Worm (Caenorhabditis elegans) whole organism, late embryonic: ENCODE data around the gene col-145.

ENCODE experiments used
- C08G9.2 ChIP-seq: sonication (generic microtip); optimal IDR thresholded peaks from 2 replicates; lab custom pipeline; 2016; ENCODE audit warnings: mild to moderate bottlenecking, missing genetic modification characterization, moderate library complexity, missing compliant biosample characterization
- F13H6.1 ChIP-seq: sonication (generic microtip); optimal IDR thresholded peaks from 2 replicates; lab custom pipeline; 2016; ENCODE audit warnings: missing genetic modification characterization, missing compliant biosample characterization
- K02D7.2 ChIP-seq: sonication (generic microtip); optimal IDR thresholded peaks from 2 replicates; lab custom pipeline; 2017; ENCODE audit warnings: mild to moderate bottlenecking, missing genetic modification characterization, missing compliant biosample characterization
- K09A11.1 ChIP-seq: sonication (generic microtip); optimal IDR thresholded peaks from 2 replicates; lab custom pipeline; 2017; ENCODE audit warnings: antibody characterized with exemption, mild to moderate bottlenecking, missing genetic modification characterization, missing compliant biosample characterization; ENCODE audit not compliant: insufficient read depth
- T23F11.4 ChIP-seq: fragments of 200-800 bp; sonication (Bioruptor generic); optimal IDR thresholded peaks from 2 replicates; lab custom pipeline; 2018; ENCODE audit warnings: mild to moderate bottlenecking, missing genetic modification characterization, missing compliant biosample characterization
- ama-1 ChIP-seq: fragments of 150-350 bp; optimal IDR thresholded peaks from 2 replicates; lab custom pipeline; 2014
- ceh-18 ChIP-seq: sonication (generic microtip); optimal IDR thresholded peaks from 2 replicates; lab custom pipeline; 2016; ENCODE audit warnings: missing genetic modification characterization, missing compliant biosample characterization
- ceh-2 ChIP-seq: sonication (generic microtip); optimal IDR thresholded peaks from 2 replicates; lab custom pipeline; 2016; ENCODE audit warnings: missing genotype, missing genetic modification characterization, missing compliant biosample characterization
- ceh-34 ChIP-seq: sonication (generic microtip); optimal IDR thresholded peaks from 2 replicates; lab custom pipeline; 2016; ENCODE audit warnings: mild to moderate bottlenecking, missing genetic modification characterization, missing compliant biosample characterization
- ceh-48 ChIP-seq: sonication (generic microtip); optimal IDR thresholded peaks from 2 replicates; lab custom pipeline; 2016; ENCODE audit warnings: missing genetic modification characterization, inconsistent platforms, missing compliant biosample characterization
- ceh-6 ChIP-seq: fragments of 200-800 bp; sonication (Bioruptor generic); optimal IDR thresholded peaks from 2 replicates; lab custom pipeline; 2018; ENCODE audit warnings: mild to moderate bottlenecking, missing genetic modification characterization, missing compliant biosample characterization
- che-1 ChIP-seq: sonication (generic microtip); optimal IDR thresholded peaks from 2 replicates; lab custom pipeline; 2016; ENCODE audit warnings: mild to moderate bottlenecking, missing genetic modification characterization, missing compliant biosample characterization
- dmd-4 ChIP-seq: sonication (generic microtip); optimal IDR thresholded peaks from 2 replicates; lab custom pipeline; 2016; ENCODE audit warnings: borderline replicate concordance, missing genetic modification characterization, missing compliant biosample characterization
- dve-1 ChIP-seq: sonication (generic microtip); optimal IDR thresholded peaks from 2 replicates; lab custom pipeline; 2017; ENCODE audit warnings: antibody characterized with exemption, mild to moderate bottlenecking, missing genetic modification characterization, missing compliant biosample characterization
- elt-2 ChIP-seq: sonication (generic microtip); optimal IDR thresholded peaks from 2 replicates; lab custom pipeline; 2016; ENCODE audit warnings: missing genetic modification reagents, missing genetic modification characterization, missing compliant biosample characterization
- elt-4 ChIP-seq: sonication (generic microtip); optimal IDR thresholded peaks from 2 replicates; lab custom pipeline; 2016; ENCODE audit warnings: missing genetic modification characterization, missing compliant biosample characterization
- ets-4 ChIP-seq: sonication (generic microtip); optimal IDR thresholded peaks from 2 replicates; lab custom pipeline; 2016; ENCODE audit warnings: missing genetic modification characterization, missing compliant biosample characterization
- hlh-13 ChIP-seq: fragments of 200-800 bp; sonication (Bioruptor generic); optimal IDR thresholded peaks from 2 replicates; lab custom pipeline; 2018; ENCODE audit warnings: mild to moderate bottlenecking, missing genetic modification characterization, missing compliant biosample characterization
- hlh-15 ChIP-seq: sonication (generic microtip); optimal IDR thresholded peaks from 2 replicates; lab custom pipeline; 2016; ENCODE audit warnings: missing genetic modification characterization, missing compliant biosample characterization
- hlh-30 ChIP-seq: sonication (generic microtip); optimal IDR thresholded peaks from 2 replicates; lab custom pipeline; 2017; ENCODE audit warnings: antibody characterized with exemption, missing genetic modification characterization, missing compliant biosample characterization; ENCODE audit not compliant: insufficient read depth
- lin-11 ChIP-seq: fragments of 200-800 bp; sonication (Bioruptor generic); optimal IDR thresholded peaks from 2 replicates; lab custom pipeline; 2018; ENCODE audit warnings: mild to moderate bottlenecking, missing genetic modification characterization, missing compliant biosample characterization
- madf-2 ChIP-seq: sonication (generic microtip); optimal IDR thresholded peaks from 2 replicates; lab custom pipeline; 2017; ENCODE audit warnings: missing genetic modification characterization, missing compliant biosample characterization
- nhr-11 ChIP-seq: fragments of 150-350 bp; optimal IDR thresholded peaks from 2 replicates; lab custom pipeline; 2014; ENCODE audit warnings: missing biosample characterization, missing genetic modification characterization
- odd-2 ChIP-seq: sonication (generic microtip); optimal IDR thresholded peaks from 2 replicates; lab custom pipeline; 2017; ENCODE audit warnings: antibody characterized with exemption, mild to moderate bottlenecking, missing genetic modification characterization, missing compliant biosample characterization
- pat-9 ChIP-seq: fragments of 200-800 bp; sonication (Bioruptor generic); optimal IDR thresholded peaks from 2 replicates; lab custom pipeline; 2018; ENCODE audit warnings: mild to moderate bottlenecking, missing genetic modification characterization, moderate library complexity, missing compliant biosample characterization
- pax-1 ChIP-seq: fragments of 150-350 bp; optimal IDR thresholded peaks from 2 replicates; lab custom pipeline; 2014; ENCODE audit warnings: missing biosample characterization, missing genetic modification characterization
- ref-2 ChIP-seq: sonication (generic microtip); optimal IDR thresholded peaks from 2 replicates; lab custom pipeline; 2016; ENCODE audit warnings: missing genetic modification characterization, missing compliant biosample characterization
- rnt-1 ChIP-seq: sonication (generic microtip); optimal IDR thresholded peaks from 2 replicates; lab custom pipeline; 2016; ENCODE audit warnings: missing genetic modification characterization, missing compliant biosample characterization
- sox-4 ChIP-seq: sonication (generic microtip); optimal IDR thresholded peaks from 2 replicates; lab custom pipeline; 2017; ENCODE audit warnings: mild to moderate bottlenecking, missing genetic modification characterization, inconsistent platforms, missing compliant biosample characterization
- syd-9 ChIP-seq: sonication (generic microtip); optimal IDR thresholded peaks from 2 replicates; lab custom pipeline; 2016; ENCODE audit warnings: mild to moderate bottlenecking, missing genetic modification characterization, moderate library complexity, missing compliant biosample characterization
- tbx-2 ChIP-seq: sonication (generic microtip); optimal IDR thresholded peaks from 2 replicates; lab custom pipeline; 2016; ENCODE audit warnings: missing genetic modification characterization, missing compliant biosample characterization
- unc-3 ChIP-seq, 2 experiments: fragments of 200-800 bp in 1 of 2; sonication (Bioruptor generic) in 1 of 2; sonication (generic microtip) in 1 of 2; conservative IDR thresholded peaks in 1 of 2; optimal IDR thresholded peaks in 1 of 2; 2 replicates each; pipeline versions ENCODE4 v1.3.6 to Lab custom; 2016 to 2022; ENCODE audit warnings: missing compliant biosample characterization in 2 of 2, missing genetic modification characterization in 2 of 2, missing genetic modification reagents in 1 of 2
- unc-42 ChIP-seq: sonication (generic microtip); optimal IDR thresholded peaks from 2 replicates; lab custom pipeline; 2016; ENCODE audit warnings: missing genotype, missing genetic modification characterization, missing compliant biosample characterization
- unc-86 ChIP-seq: sonication (generic microtip); optimal IDR thresholded peaks from 2 replicates; lab custom pipeline; 2016; ENCODE audit warnings: missing genetic modification characterization, missing compliant biosample characterization

The col-145 gene

ce11 chrV:9152339-9152738 is 10.5 kb downstream of the col-145 start:
- no peak for TF ChIP-seq dmd-4
- no peak for TF ChIP-seq ceh-6 (GFP tag; lab: Kevin White, UChicago)
- TF ChIP-seq syd-9 (tag; lab: Kevin White, UChicago), result no peak
- no peak for TF ChIP-seq elt-4 (tag; lab: Kevin White, UChicago)
- no peak for TF ChIP-seq unc-86 (tag; lab: Kevin White, UChicago)
- TF ChIP-seq hlh-15, result no peak
- TF ChIP-seq unc-3 (GFP tag; conservative IDR thresholded peaks at IDR 0.05; lab: Robert Waterston, UW), result no peak
- no peak for TF ChIP-seq unc-3 (tag; optimal IDR thresholded peaks at IDR 0.05; lab: Kevin White, UChicago)
- no peak for TF ChIP-seq ceh-48
- TF ChIP-seq ceh-2 (tag; lab: Kevin White, UChicago), result no peak
- no peak for TF ChIP-seq ceh-18

ce11 chrV:9148151-9148550 is 14.7 kb downstream of the col-145 start:
- no peak for TF ChIP-seq sox-4
- TF ChIP-seq elt-4 (tag; lab: Kevin White, UChicago), result no peak
- no peak for TF ChIP-seq unc-42 (tag; lab: Kevin White, UChicago)
- TF ChIP-seq pax-1, result no peak
- no peak for TF ChIP-seq dve-1 (tag; lab: Kevin White, UChicago)
- no peak for TF ChIP-seq hlh-13
- TF ChIP-seq pat-9, result no peak
- no peak for TF ChIP-seq tbx-2
- no peak for TF ChIP-seq madf-2 (tag; lab: Kevin White, UChicago)
- no peak for TF ChIP-seq nhr-11 (tag; lab: Kevin White, UChicago)
- TF ChIP-seq che-1 (tag; lab: Kevin White, UChicago), result no peak
- TF ChIP-seq ceh-34 (tag; lab: Kevin White, UChicago), result no peak
- TF ChIP-seq lin-11 (tag; lab: Kevin White, UChicago), result no peak
- TF ChIP-seq F13H6.1 (tag; lab: Kevin White, UChicago), result no peak
- TF ChIP-seq K09A11.1 (tag; lab: Kevin White, UChicago), result no peak
- TF ChIP-seq rnt-1 (tag; lab: Kevin White, UChicago), result no peak
- TF ChIP-seq K02D7.2 (tag; lab: Kevin White, UChicago), result no peak

ce11 chrV:9146849-9147557 is 15.8 kb downstream of the col-145 start, which contains the start of gene spl-2:
TSS of gene spl-2 (minus strand) at chrV:9146899.
- no peak for TF ChIP-seq odd-2
- TF ChIP-seq ama-1 (lab: Kevin White, UChicago), result no peak
- TF ChIP-seq ets-4 (tag; lab: Kevin White, UChicago), result no peak
- no peak for TF ChIP-seq K09A11.1 (tag; lab: Kevin White, UChicago)
- no peak for TF ChIP-seq nhr-11 (tag; lab: Kevin White, UChicago)
- no peak for TF ChIP-seq hlh-30 (tag; lab: Kevin White, UChicago)
- TF ChIP-seq dve-1 (tag; lab: Kevin White, UChicago), result no peak
- peak; percentile 22 for TF ChIP-seq elt-2
- TF ChIP-seq T23F11.4 (GFP tag; lab: Kevin White, UChicago), result no peak

ce11 chrV:9146196-9146595 is 16.6 kb downstream of the col-145 start:
- TF ChIP-seq elt-2 (peak; percentile 19), sox-4 (no peak)

ce11 chrV:9143896-9144295 is 18.9 kb downstream of the col-145 start:
- no peak for TF ChIP-seq ref-2
- TF ChIP-seq C08G9.2 (tag; lab: Kevin White, UChicago), result no peak
